Worm (Caenorhabditis elegans): ENCODE results near the gene cex-1.

Gene cex-1

DNA sequence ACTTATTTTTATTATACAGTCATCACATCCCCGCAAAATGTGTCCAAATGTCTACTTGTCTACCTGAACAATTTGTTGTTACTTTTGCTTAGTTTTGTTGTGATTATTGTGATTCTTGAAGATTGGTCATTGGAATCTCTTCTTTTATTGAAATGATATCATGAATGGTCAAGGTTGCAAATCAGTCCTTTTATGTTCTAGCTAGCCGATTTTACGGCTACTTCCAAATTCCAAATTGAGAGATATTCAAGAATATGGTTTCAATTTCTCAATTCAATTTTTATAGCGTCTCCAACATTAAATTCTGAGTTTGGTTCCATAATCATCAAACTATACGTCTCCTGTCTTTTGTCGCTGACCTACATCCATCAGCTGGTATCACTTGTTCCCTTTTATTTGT, 3.8 kb downstream of the cex-1 start:
- no peak for TF ChIP-seq ama-1 (optimal IDR thresholded peaks at IDR 0.05)
- TF ChIP-seq tra-4 (tag; optimal IDR thresholded peaks at IDR 0.05): no peak
- no peak for TF ChIP-seq sea-1 (GFP tag; conservative IDR thresholded peaks at IDR 0.05)
- TF ChIP-seq tbx-37 (GFP tag; conservative IDR thresholded peaks at IDR 0.05): no peak
- TF ChIP-seq ceh-36 (tag; optimal IDR thresholded peaks at IDR 0.05): no peak
- TF ChIP-seq tbx-11 (GFP tag; IDR thresholded peaks at IDR 0.05): no peak
- no peak for TF ChIP-seq ceh-13 (GFP tag; optimal IDR thresholded peaks at IDR 0.05)
- no peak for TF ChIP-seq aly-1 (tag; optimal IDR thresholded peaks at IDR 0.05)
- TF ChIP-seq F13C5.2 (tag; optimal IDR thresholded peaks at IDR 0.05): no peak
- no peak for TF ChIP-seq ets-7 (tag; optimal IDR thresholded peaks at IDR 0.05)
- TF ChIP-seq hmg-4 (GFP tag; optimal IDR thresholded peaks at IDR 0.05): no peak
- TF ChIP-seq pes-1 (GFP tag; IDR thresholded peaks at IDR 0.05): no peak

DNA sequence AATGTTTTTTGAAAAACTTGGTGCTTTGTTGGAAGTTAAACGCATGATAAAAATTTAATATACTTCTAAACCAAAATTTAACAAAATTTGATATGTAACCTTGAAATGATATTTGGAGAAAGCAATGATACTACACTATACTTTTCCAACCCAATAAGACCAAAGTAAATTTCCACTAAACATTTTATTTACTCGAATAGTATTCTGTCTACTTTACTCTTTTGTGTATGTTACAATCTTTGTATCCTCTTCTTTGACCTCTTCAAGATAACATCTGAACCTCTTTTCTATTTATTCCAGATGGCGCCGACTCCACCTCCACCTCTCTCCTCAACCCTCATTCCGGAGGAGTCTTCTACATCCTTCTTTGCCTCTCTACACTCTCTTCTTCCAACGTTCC, 6.1 kb downstream of the cex-1 start, which contains the start of gene dhs-5:
TSS of gene dhs-5 (plus strand) at position 301 of the 400 bp plus-strand sequence.
- no peak for TF ChIP-seq aly-1 (tag; optimal IDR thresholded peaks at IDR 0.05)
- no peak for TF ChIP-seq B0310.2 (tag; optimal IDR thresholded peaks at IDR 0.05)
- TF ChIP-seq hnd-1 (tag; optimal IDR thresholded peaks at IDR 0.05): no peak
- TF ChIP-seq pes-1 (GFP tag; IDR thresholded peaks at IDR 0.05): no peak
- no peak for TF ChIP-seq scrt-1 (GFP tag; IDR thresholded peaks at IDR 0.05)
- TF ChIP-seq ceh-13 (GFP tag; optimal IDR thresholded peaks at IDR 0.05): no peak
- TF ChIP-seq tbx-11 (GFP tag; IDR thresholded peaks at IDR 0.05): no peak
- TF ChIP-seq ama-1 (optimal IDR thresholded peaks at IDR 0.05): no peak
- TF ChIP-seq hmg-4 (GFP tag; optimal IDR thresholded peaks at IDR 0.05): no peak
- no peak for TF ChIP-seq F13C5.2 (tag; optimal IDR thresholded peaks at IDR 0.05)
- no peak for TF ChIP-seq ceh-36 (tag; optimal IDR thresholded peaks at IDR 0.05)
- no peak for TF ChIP-seq hmbx-1 (tag; optimal IDR thresholded peaks at IDR 0.05)
- no peak for TF ChIP-seq tbx-37 (GFP tag; conservative IDR thresholded peaks at IDR 0.05)

- no peak for TF ChIP-seq flt-1 (GFP tag; IDR thresholded peaks at IDR 0.05)
- TF ChIP-seq pes-1 (GFP tag; IDR thresholded peaks at IDR 0.05): no peak
- no peak for TF ChIP-seq ama-1 (optimal IDR thresholded peaks at IDR 0.05)
- TF ChIP-seq aly-1 (tag; optimal IDR thresholded peaks at IDR 0.05): no peak
- TF ChIP-seq hnd-1 (tag; optimal IDR thresholded peaks at IDR 0.05): no peak
Measured at ce11 chrII:5455650-5456355, 8.3 kb downstream of the cex-1 start, which contains the start of gene daz-1. Gene daz-1, plus strand, starts transcription at chrII:5456305.

DNA sequence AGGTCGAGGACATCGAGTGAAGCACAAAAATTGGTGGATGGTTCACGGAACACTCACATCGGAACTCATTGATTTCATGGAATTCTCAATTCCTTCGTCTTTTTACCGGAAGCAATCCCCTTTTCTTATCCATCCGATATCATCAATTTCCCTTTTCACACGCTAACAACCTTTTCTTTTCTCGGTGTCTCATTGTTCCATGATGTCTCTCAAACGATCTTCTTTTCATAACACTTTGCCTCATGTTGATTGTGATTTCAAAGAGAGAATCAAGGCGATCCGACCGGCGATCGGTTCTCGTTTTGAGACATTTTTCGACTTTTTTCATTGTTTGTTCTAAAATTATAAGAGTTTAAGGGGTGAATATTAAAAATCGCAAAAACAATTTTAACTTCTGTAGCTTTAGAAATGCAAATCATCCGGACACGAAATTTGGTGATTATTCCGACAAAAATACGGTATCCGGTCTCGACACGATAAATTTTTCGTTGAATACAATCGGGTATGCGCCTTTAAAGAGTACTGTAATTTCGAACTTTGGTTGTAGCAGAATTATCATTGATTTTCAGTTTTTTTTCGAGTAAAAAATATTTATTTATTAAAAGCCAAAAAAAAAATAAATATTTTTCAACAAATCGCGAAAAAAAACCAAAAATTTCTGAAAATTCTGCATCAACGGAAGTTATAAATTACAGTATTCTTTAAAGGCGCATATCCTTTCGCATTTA, 11.4 kb downstream of the cex-1 start:
- TF ChIP-seq flt-1 (GFP tag; IDR thresholded peaks at IDR 0.05): no peak
- no peak for TF ChIP-seq ets-7 (tag; optimal IDR thresholded peaks at IDR 0.05)
- no peak for TF ChIP-seq tbx-11 (GFP tag; IDR thresholded peaks at IDR 0.05)
- TF ChIP-seq tbx-37 (GFP tag; conservative IDR thresholded peaks at IDR 0.05): no peak
- no peak for TF ChIP-seq F13C5.2 (tag; optimal IDR thresholded peaks at IDR 0.05)
- TF ChIP-seq hmbx-1 (tag; optimal IDR thresholded peaks at IDR 0.05): no peak
- TF ChIP-seq aly-1 (tag; optimal IDR thresholded peaks at IDR 0.05): no peak
- TF ChIP-seq pes-1 (GFP tag; IDR thresholded peaks at IDR 0.05): no peak
- no peak for TF ChIP-seq tra-4 (tag; optimal IDR thresholded peaks at IDR 0.05)
- no peak for TF ChIP-seq B0310.2 (tag; optimal IDR thresholded peaks at IDR 0.05)
- TF ChIP-seq ama-1 (optimal IDR thresholded peaks at IDR 0.05): no peak
- TF ChIP-seq ceh-13 (GFP tag; optimal IDR thresholded peaks at IDR 0.05): no peak
- no peak for TF ChIP-seq hnd-1 (tag; optimal IDR thresholded peaks at IDR 0.05)
- TF ChIP-seq sea-1 (GFP tag; conservative IDR thresholded peaks at IDR 0.05): no peak
- no peak for TF ChIP-seq scrt-1 (GFP tag; IDR thresholded peaks at IDR 0.05)
- no peak for TF ChIP-seq ceh-36 (tag; optimal IDR thresholded peaks at IDR 0.05)
- TF ChIP-seq hmg-4 (GFP tag; optimal IDR thresholded peaks at IDR 0.05): no peak

DNA sequence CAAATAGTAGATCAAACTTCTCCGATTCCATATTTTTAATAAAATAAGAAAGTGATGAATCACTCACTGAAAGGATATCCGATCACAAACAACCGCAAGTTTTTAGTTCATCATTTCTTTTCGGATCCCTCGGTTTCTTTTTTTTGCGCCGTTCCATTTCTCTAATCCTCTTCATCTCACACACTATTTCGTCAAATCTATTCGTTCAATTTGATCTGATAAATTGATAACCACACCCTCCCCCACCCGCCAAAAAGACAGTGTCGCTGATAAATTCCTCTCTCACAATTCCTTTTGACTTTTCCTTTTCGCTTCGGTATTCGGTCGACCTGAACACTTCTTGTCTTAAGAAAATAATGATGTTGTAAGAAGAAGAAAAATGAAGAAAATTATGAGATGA, 12.1 kb downstream of the cex-1 start:
- TF ChIP-seq B0310.2 (tag; optimal IDR thresholded peaks at IDR 0.05): no peak
- no peak for TF ChIP-seq tra-4 (tag; optimal IDR thresholded peaks at IDR 0.05)
- no peak for TF ChIP-seq scrt-1 (GFP tag; IDR thresholded peaks at IDR 0.05)
- no peak for TF ChIP-seq F13C5.2 (tag; optimal IDR thresholded peaks at IDR 0.05)
- no peak for TF ChIP-seq pes-1 (GFP tag; IDR thresholded peaks at IDR 0.05)
- TF ChIP-seq tbx-11 (GFP tag; IDR thresholded peaks at IDR 0.05): no peak
- no peak for TF ChIP-seq ets-7 (tag; optimal IDR thresholded peaks at IDR 0.05)
- no peak for TF ChIP-seq hmbx-1 (tag; optimal IDR thresholded peaks at IDR 0.05)
- no peak for TF ChIP-seq ceh-13 (GFP tag; optimal IDR thresholded peaks at IDR 0.05)
- TF ChIP-seq aly-1 (tag; optimal IDR thresholded peaks at IDR 0.05): no peak
- TF ChIP-seq flt-1 (GFP tag; IDR thresholded peaks at IDR 0.05): no peak
- TF ChIP-seq ceh-36 (tag; optimal IDR thresholded peaks at IDR 0.05): no peak
- TF ChIP-seq hmg-4 (GFP tag; optimal IDR thresholded peaks at IDR 0.05): no peak
- TF ChIP-seq hnd-1 (tag; optimal IDR thresholded peaks at IDR 0.05): no peak
- TF ChIP-seq ama-1 (optimal IDR thresholded peaks at IDR 0.05): no peak
- TF ChIP-seq tbx-37 (GFP tag; conservative IDR thresholded peaks at IDR 0.05): no peak
- no peak for TF ChIP-seq sea-1 (GFP tag; conservative IDR thresholded peaks at IDR 0.05)

- no peak for TF ChIP-seq hmg-4 (GFP tag; optimal IDR thresholded peaks at IDR 0.05)
- no peak for TF ChIP-seq F13C5.2 (tag; optimal IDR thresholded peaks at IDR 0.05)
- no peak for TF ChIP-seq hnd-1 (tag; optimal IDR thresholded peaks at IDR 0.05)
- no peak for TF ChIP-seq tbx-37 (GFP tag; conservative IDR thresholded peaks at IDR 0.05)
- TF ChIP-seq B0310.2 (tag; optimal IDR thresholded peaks at IDR 0.05): no peak
- no peak for TF ChIP-seq tbx-11 (GFP tag; IDR thresholded peaks at IDR 0.05)
- no peak for TF ChIP-seq ama-1 (optimal IDR thresholded peaks at IDR 0.05)
- no peak for TF ChIP-seq hmbx-1 (tag; optimal IDR thresholded peaks at IDR 0.05)
- no peak for TF ChIP-seq flt-1 (GFP tag; IDR thresholded peaks at IDR 0.05)
- TF ChIP-seq aly-1 (tag; optimal IDR thresholded peaks at IDR 0.05): no peak
Measured at ce11 chrII:5460911-5461310, 13.4 kb downstream of the cex-1 start.

All from whole organism, early embryonic.